Fruit fly (Drosophila melanogaster) whole organism: ENCODE data around the gene CCKLR-17D3.

Source experiments
- Dll ChIP-seq: fragments of >200 bp; optimal IDR thresholded peaks from 2 replicates; lab custom pipeline; 2017
- pan ChIP-seq: fragments of >200 bp; optimal IDR thresholded peaks from 2 replicates; lab custom pipeline; 2017

dm6 chrX:18748206-18748605, 25.6 kb downstream of the CCKLR-17D3 start, which contains the start of gene CG12609:
- no peak for TF ChIP-seq pan (lab: Kevin White, UChicago)
- no peak for TF ChIP-seq Dll (lab: Kevin White, UChicago)
